Fruit fly (Drosophila melanogaster) whole organism, embryonic: ENCODE measurements around the gene p23.

Experiments
- BEAF-32 ChIP-seq: fragments of 200-800 bp; sonication (Bioruptor generic); optimal IDR thresholded peaks from 3 replicates; lab custom pipeline; 2017; ENCODE audit warnings: missing biosample characterization, missing genetic modification characterization, mild to moderate bottlenecking, moderate library complexity, missing genetic modification reagents
- Bteb2 ChIP-seq: fragments of 200-800 bp; sonication (Bioruptor generic); optimal IDR thresholded peaks from 2 replicates; lab custom pipeline; 2016; ENCODE audit warnings: missing biosample characterization, missing genetic modification characterization
- CG10209 ChIP-seq: fragments of 200-800 bp; sonication (Bioruptor generic); optimal IDR thresholded peaks from 3 replicates; lab custom pipeline; 2017; ENCODE audit warnings: missing biosample characterization, mild to moderate bottlenecking, missing genetic modification characterization, missing genetic modification reagents
- CG1024 ChIP-seq: fragments of 200-800 bp; sonication (Bioruptor generic); IDR thresholded peaks from 2 replicates; pipeline ENCODE4 v1.3.6; 2022; ENCODE audit warnings: missing biosample characterization, missing genetic modification characterization
- CG10654 ChIP-seq: fragments of 200-800 bp; sonication (Bioruptor generic); optimal IDR thresholded peaks from 2 replicates; lab custom pipeline; 2016; ENCODE audit warnings: missing biosample characterization, missing genetic modification characterization
- CG12769 ChIP-seq: fragments of 200-800 bp; sonication (Bioruptor generic); optimal IDR thresholded peaks from 2 replicates; lab custom pipeline; 2019; ENCODE audit warnings: missing biosample characterization, mild to moderate bottlenecking, missing genetic modification characterization, moderate library complexity
- CG13287 ChIP-seq: fragments of 200-800 bp; sonication (Bioruptor generic); IDR thresholded peaks from 2 replicates; pipeline ENCODE4 v1.3.6; 2022; ENCODE audit warnings: missing biosample characterization, missing genetic modification characterization; ENCODE audit not compliant: partially characterized antibody
- CG14860 ChIP-seq: fragments of 200-800 bp; sonication (Bioruptor generic); IDR thresholded peaks from 3 replicates; pipeline ENCODE4 v1.3.6; 2022; ENCODE audit warnings: missing biosample characterization, missing genetic modification characterization; ENCODE audit not compliant: partially characterized antibody
- CG15011 ChIP-seq: fragments of 200-800 bp; sonication (Bioruptor generic); optimal IDR thresholded peaks from 3 replicates; lab custom pipeline; 2018; ENCODE audit warnings: missing biosample characterization, mild to moderate bottlenecking, missing genetic modification characterization
- CG1603 ChIP-seq: fragments of 200-800 bp; sonication (Bioruptor generic); optimal IDR thresholded peaks from 2 replicates; lab custom pipeline; 2019; ENCODE audit warnings: missing biosample characterization, mild to moderate bottlenecking, missing genetic modification characterization, moderate library complexity
- CG1647 ChIP-seq: fragments of 200-800 bp; sonication (Bioruptor generic); optimal IDR thresholded peaks from 3 replicates; lab custom pipeline; 2016; ENCODE audit warnings: missing biosample characterization, missing genetic modification characterization
- CG17328 ChIP-seq: fragments of 200-800 bp; sonication (Bioruptor generic); IDR thresholded peaks from 2 replicates; pipeline ENCODE4 v1.3.6; 2022; ENCODE audit warnings: missing biosample characterization, missing genetic modification characterization
- CG17359 ChIP-seq: fragments of 200-800 bp; sonication (Bioruptor generic); optimal IDR thresholded peaks from 3 replicates; lab custom pipeline; 2018; ENCODE audit warnings: missing biosample characterization, mild to moderate bottlenecking, missing genetic modification characterization, moderate library complexity
- CG2116 ChIP-seq: fragments of 200-800 bp; sonication (Bioruptor generic); optimal IDR thresholded peaks from 3 replicates; lab custom pipeline; 2018; ENCODE audit warnings: missing biosample characterization, mild to moderate bottlenecking, missing genetic modification characterization
- CG30020 ChIP-seq: fragments of 200-800 bp; optimal IDR thresholded peaks from 2 replicates; lab custom pipeline; 2019; ENCODE audit warnings: missing biosample characterization, mild to moderate bottlenecking, missing genetic modification characterization, moderate library complexity
- CG3407 ChIP-seq: fragments of 200-800 bp; sonication (Bioruptor generic); optimal IDR thresholded peaks from 2 replicates; lab custom pipeline; 2018; ENCODE audit warnings: missing biosample characterization, mild to moderate bottlenecking, missing genetic modification characterization
- CG3995 ChIP-seq: fragments of 200-800 bp; sonication (Bioruptor generic); optimal IDR thresholded peaks from 3 replicates; lab custom pipeline; 2016; ENCODE audit warnings: missing biosample characterization, missing genetic modification characterization
- CG6683 ChIP-seq: fragments of 200-800 bp; sonication (Bioruptor generic); optimal IDR thresholded peaks from 2 replicates; lab custom pipeline; 2017; ENCODE audit warnings: missing biosample characterization, mild to moderate bottlenecking, missing genetic modification characterization, missing genetic modification reagents
- CG6854 ChIP-seq: fragments of 200-800 bp; sonication (Bioruptor generic); optimal IDR thresholded peaks from 3 replicates; lab custom pipeline; 2017; ENCODE audit warnings: missing biosample characterization, mild to moderate bottlenecking, missing genetic modification characterization
- CG8765 ChIP-seq: fragments of 200-800 bp; sonication (Bioruptor generic); IDR thresholded peaks from 2 replicates; pipeline ENCODE4 v1.3.6; 2022; ENCODE audit warnings: missing biosample characterization, missing genetic modification characterization
- CG8924 ChIP-seq: fragments of 200-800 bp; optimal IDR thresholded peaks from 3 replicates; lab custom pipeline; 2019; ENCODE audit warnings: missing biosample characterization, mild to moderate bottlenecking, missing genetic modification characterization, moderate library complexity
- CTCF ChIP-seq: fragments of 200-800 bp; sonication (Bioruptor generic); optimal IDR thresholded peaks from 2 replicates; lab custom pipeline; 2017; ENCODE audit warnings: missing biosample characterization, mild to moderate bottlenecking, missing genetic modification characterization, moderate library complexity
- Dbx ChIP-seq: fragments of 200-800 bp; sonication (Bioruptor generic); IDR thresholded peaks from 3 replicates; pipeline ENCODE4 v1.3.6; 2022; ENCODE audit warnings: missing biosample characterization, missing genetic modification characterization
- Dfd ChIP-seq, 2 experiments: fragments of >200 bp; optimal IDR thresholded peaks; 2 replicates each; lab custom pipeline; 2017; ENCODE audit warnings: missing biosample characterization in 2 of 2, missing genetic modification characterization in 2 of 2
- Doc2 ChIP-seq: fragments of 200-800 bp; sonication (Bioruptor generic); IDR thresholded peaks from 2 replicates; pipeline ENCODE4 v1.3.6; 2022; ENCODE audit warnings: missing biosample characterization, missing genetic modification characterization
- E2f1 ChIP-seq: fragments of 200-800 bp; sonication (Bioruptor generic); IDR thresholded peaks from 2 replicates; pipeline ENCODE4 v1.3.6; 2022; ENCODE audit warnings: missing biosample characterization, missing genetic modification characterization
- Hsf ChIP-seq: fragments of 200-800 bp; sonication (Bioruptor generic); optimal IDR thresholded peaks from 3 replicates; lab custom pipeline; 2016; ENCODE audit warnings: missing biosample characterization, missing genetic modification characterization
- MESR4 ChIP-seq: fragments of 200-800 bp; sonication (Bioruptor generic); optimal IDR thresholded peaks from 2 replicates; lab custom pipeline; 2018; ENCODE audit warnings: missing biosample characterization, mild to moderate bottlenecking, missing genetic modification characterization, moderate library complexity
- MTF-1 ChIP-seq: fragments of 200-800 bp; sonication (Bioruptor generic); optimal IDR thresholded peaks from 2 replicates; lab custom pipeline; 2018; ENCODE audit warnings: missing biosample characterization, mild to moderate bottlenecking, missing genetic modification characterization, borderline replicate concordance
- Nf-YA ChIP-seq: fragments of 200-800 bp; sonication (Bioruptor generic); IDR thresholded peaks from 2 replicates; pipeline ENCODE4 v1.3.6; 2022; ENCODE audit warnings: missing biosample characterization, missing genetic modification characterization
- Poxn ChIP-seq: fragments of 200-800 bp; sonication (Bioruptor generic); IDR thresholded peaks from 2 replicates; pipeline ENCODE4 v1.3.6; 2022; ENCODE audit warnings: missing biosample characterization, missing genetic modification characterization
- Sox100B ChIP-seq: fragments of 200-800 bp; sonication (Bioruptor generic); optimal IDR thresholded peaks from 3 replicates; lab custom pipeline; 2018; ENCODE audit warnings: missing biosample characterization, mild to moderate bottlenecking, missing genetic modification characterization
- Tbp ChIP-seq: fragments of >200 bp; optimal IDR thresholded peaks from 2 replicates; lab custom pipeline; 2018; ENCODE audit warnings: missing biosample characterization, missing genetic modification characterization
- Usf ChIP-seq: fragments of 200-800 bp; sonication (Bioruptor generic); optimal IDR thresholded peaks from 2 replicates; lab custom pipeline; 2017; ENCODE audit warnings: missing genotype, missing biosample characterization, missing genetic modification characterization
- Xbp1 ChIP-seq: fragments of 200-800 bp; sonication (Bioruptor generic); optimal IDR thresholded peaks from 3 replicates; lab custom pipeline; 2016; ENCODE audit warnings: missing biosample characterization, mild to moderate bottlenecking, missing genetic modification characterization
- abd-A ChIP-seq: fragments of 200-800 bp; sonication (Bioruptor generic); optimal IDR thresholded peaks from 3 replicates; lab custom pipeline; 2019; ENCODE audit warnings: missing biosample characterization, mild to moderate bottlenecking, missing genetic modification characterization, moderate library complexity
- cwo ChIP-seq: fragments of 200-800 bp; sonication (Bioruptor generic); optimal IDR thresholded peaks from 3 replicates; lab custom pipeline; 2017; ENCODE audit warnings: missing biosample characterization, missing genetic modification characterization, mild to moderate bottlenecking, moderate library complexity, missing genetic modification reagents
- danr ChIP-seq: fragments of 200-800 bp; sonication (Bioruptor generic); IDR thresholded peaks from 2 replicates; pipeline ENCODE4 v1.3.6; 2022; ENCODE audit warnings: missing biosample characterization, missing genetic modification characterization
- dm ChIP-seq: fragments of 200-800 bp; sonication (Bioruptor generic); optimal IDR thresholded peaks from 3 replicates; lab custom pipeline; 2016; ENCODE audit warnings: missing biosample characterization, missing genetic modification characterization
- fd64A ChIP-seq: fragments of 200-800 bp; sonication (Bioruptor generic); optimal IDR thresholded peaks from 3 replicates; lab custom pipeline; 2018; ENCODE audit warnings: missing biosample characterization, mild to moderate bottlenecking, missing genetic modification characterization
- lbe ChIP-seq: fragments of 200-800 bp; sonication (Bioruptor generic); optimal IDR thresholded peaks from 2 replicates; lab custom pipeline; 2016; ENCODE audit warnings: missing biosample characterization, mild to moderate bottlenecking, missing genetic modification characterization
- nmo ChIP-seq: fragments of 200-800 bp; sonication (Bioruptor generic); optimal IDR thresholded peaks from 2 replicates; lab custom pipeline; 2018; ENCODE audit warnings: missing biosample characterization, mild to moderate bottlenecking, missing genetic modification characterization, moderate library complexity
- odd ChIP-seq: fragments of 200-800 bp; sonication (Bioruptor generic); optimal IDR thresholded peaks from 2 replicates; lab custom pipeline; 2017; ENCODE audit warnings: missing biosample characterization, mild to moderate bottlenecking, missing genetic modification characterization
- onecut ChIP-seq: fragments of 200-800 bp; sonication (Bioruptor generic); IDR thresholded peaks from 2 replicates; pipeline ENCODE4 v1.3.6; 2022; ENCODE audit warnings: missing biosample characterization, missing genetic modification characterization
- pita ChIP-seq: fragments of 200-800 bp; sonication (Bioruptor generic); optimal IDR thresholded peaks from 2 replicates; lab custom pipeline; 2017; ENCODE audit warnings: missing biosample characterization, mild to moderate bottlenecking, missing genetic modification characterization
- prd ChIP-seq, 3 experiments: fragments of >200 bp in 2 of 3; fragments of 200-800 bp in 1 of 3; sonication (Bioruptor generic) in 1 of 3; optimal IDR thresholded peaks in 2 of 3; IDR thresholded peaks in 1 of 3; 2 replicates in 2 of 3; 3 replicates in 1 of 3; pipeline versions ENCODE4 v1.3.6 to Lab custom; 2017 to 2022; ENCODE audit warnings: missing biosample characterization in 1 of 3, missing genetic modification characterization in 1 of 3
- ranshi ChIP-seq: fragments of 200-800 bp; sonication (Bioruptor generic); IDR thresholded peaks from 2 replicates; pipeline ENCODE4 v1.3.6; 2022; ENCODE audit warnings: missing biosample characterization, missing genetic modification characterization
- sens-2 ChIP-seq: fragments of 200-800 bp; sonication (Bioruptor generic); IDR thresholded peaks from 2 replicates; pipeline ENCODE4 v1.3.6; 2022; ENCODE audit warnings: missing biosample characterization, missing genetic modification characterization
- stc ChIP-seq: fragments of 200-800 bp; sonication (Bioruptor generic); IDR thresholded peaks from 2 replicates; pipeline ENCODE4 v1.3.6; 2022; ENCODE audit warnings: missing biosample characterization, missing genetic modification characterization
- tll ChIP-seq, 2 experiments: fragments of 200-800 bp in 1 of 2; fragments of >200 bp in 1 of 2; sonication (Bioruptor generic) in 1 of 2; optimal IDR thresholded peaks; 2 replicates each; lab custom pipeline; 2017 to 2019; ENCODE audit warnings: missing biosample characterization in 2 of 2, missing genetic modification characterization in 2 of 2, mild to moderate bottlenecking in 1 of 2, moderate library complexity in 1 of 2
- wdn ChIP-seq: fragments of 200-800 bp; sonication (Bioruptor generic); IDR thresholded peaks from 2 replicates; pipeline ENCODE4 v1.3.6; 2022; ENCODE audit warnings: missing biosample characterization, missing genetic modification characterization

p23 gene

dm6 chr3R:9630633-9631095 is 47.1 kb upstream of the p23 start, which contains the start of gene Calr (continued):
- peak; percentile 37 for TF ChIP-seq MTF-1
- no peak for TF ChIP-seq Hsf (GFP tag; lab: Kevin White, UChicago)
- peak; percentile 100 for TF ChIP-seq CG2116 (GFP tag; lab: Kevin White, UChicago)
- TF ChIP-seq CG14860 (GFP tag; lab: Robert Waterston, UW): no peak
- TF ChIP-seq cwo (GFP tag; lab: Kevin White, UChicago): no peak
- no peak for TF ChIP-seq CG12769 (tag; lab: Kevin White, UChicago)
- TF ChIP-seq pita (GFP tag; lab: Kevin White, UChicago): no peak
- TF ChIP-seq Sox100B: no peak
- TF ChIP-seq CG17328 (GFP tag; lab: Robert Waterston, UW): no peak
- TF ChIP-seq CG10654 (GFP tag; lab: Kevin White, UChicago): no peak
- TF ChIP-seq Poxn (GFP tag; lab: Robert Waterston, UW): no peak
- TF ChIP-seq CG8765 (GFP tag; lab: Robert Waterston, UW): no peak
- peak; percentile 64 for TF ChIP-seq odd (GFP tag; lab: Kevin White, UChicago)
- TF ChIP-seq CTCF (GFP tag; lab: Kevin White, UChicago): peak; percentile 41
- TF ChIP-seq Doc2 (GFP tag; lab: Robert Waterston, UW): no peak
- TF ChIP-seq Nf-YA (GFP tag; lab: Robert Waterston, UW): no peak
- peak; percentile 8 for TF ChIP-seq fd64A
- peak; percentile 45 for TF ChIP-seq CG1647
- no peak for TF ChIP-seq prd (optimal IDR thresholded peaks at IDR 0.05; lab: Kevin White, UChicago)
- TF ChIP-seq prd (GFP tag; IDR thresholded peaks at IDR 0.05; lab: Robert Waterston, UW): no peak
- no peak for TF ChIP-seq CG6683 (GFP tag; lab: Kevin White, UChicago)
- TF ChIP-seq E2f1 (GFP tag; lab: Robert Waterston, UW): no peak
- TF ChIP-seq lbe (GFP tag; lab: Kevin White, UChicago): peak; percentile 60
- TF ChIP-seq CG8924 (tag; lab: Kevin White, UChicago): peak; percentile 78
- TF ChIP-seq danr (GFP tag; lab: Robert Waterston, UW): no peak
- no peak for TF ChIP-seq Dfd (GFP tag; optimal IDR thresholded peaks at IDR 0.05; lab: Kevin White, UChicago)
- peak; percentile 95 for TF ChIP-seq abd-A (tag; lab: Kevin White, UChicago)
- TF ChIP-seq CG15011 (GFP tag; lab: Kevin White, UChicago): no peak
- no peak for TF ChIP-seq CG3407 (GFP tag; lab: Kevin White, UChicago)
- peak; percentile 78 for TF ChIP-seq BEAF-32
- TF ChIP-seq CG30020 (tag; lab: Kevin White, UChicago): peak; percentile 61
- TF ChIP-seq onecut (GFP tag; lab: Robert Waterston, UW): peak; percentile 60
- no peak for TF ChIP-seq dm (GFP tag; lab: Kevin White, UChicago)
- TF ChIP-seq Tbp (GFP tag; lab: Kevin White, UChicago): no peak
- TF ChIP-seq Bteb2 (GFP tag; lab: Kevin White, UChicago): no peak
- TF ChIP-seq CG10209: peak; percentile 11
- no peak for TF ChIP-seq ranshi (GFP tag; lab: Robert Waterston, UW)
- TF ChIP-seq Usf: no peak
- no peak for TF ChIP-seq stc
- peak; percentile 48 for TF ChIP-seq CG1603 (tag; lab: Kevin White, UChicago)
- peak; percentile 100 for TF ChIP-seq Xbp1 (GFP tag; lab: Kevin White, UChicago)
- no peak for TF ChIP-seq sens-2 (GFP tag; lab: Robert Waterston, UW)
- TF ChIP-seq CG6854 (GFP tag; lab: Kevin White, UChicago): peak; percentile 43
- TF ChIP-seq Dbx (GFP tag; lab: Robert Waterston, UW): no peak
- peak in 1 of 2 experiments; percentile 29 for TF ChIP-seq tll (GFP tag; optimal IDR thresholded peaks at IDR 0.05; lab: Kevin White, UChicago)
- TF ChIP-seq CG17359 (tag; lab: Kevin White, UChicago): no peak
- no peak for TF ChIP-seq wdn
- TF ChIP-seq CG13287 (GFP tag; lab: Robert Waterston, UW): no peak
- TF ChIP-seq MESR4 (GFP tag; lab: Kevin White, UChicago): peak; percentile 87
- peak; percentile 47 for TF ChIP-seq nmo (GFP tag; lab: Kevin White, UChicago)
- peak; percentile 32 for TF ChIP-seq CG3995
- no peak for TF ChIP-seq CG1024
